Worm (Caenorhabditis elegans) whole organism, late embryonic: ENCODE measurements around the gene fbxa-139.
"Not testable (repeated sequence)": the region's sequence is repeated elsewhere in the genome, so short reads cannot be mapped to it uniquely, and the experiment has no call there.

Source experiments
- C08G9.2 ChIP-seq: sonication (generic microtip); optimal IDR thresholded peaks from 2 replicates; lab custom pipeline; 2016; ENCODE audit warnings: mild to moderate bottlenecking, missing genetic modification characterization, moderate library complexity, missing compliant biosample characterization
- C38D4.7 ChIP-seq: fragments of 200-800 bp; sonication (Bioruptor generic); optimal IDR thresholded peaks from 2 replicates; lab custom pipeline; 2018; ENCODE audit warnings: mild to moderate bottlenecking, missing genetic modification characterization, moderate library complexity, missing compliant biosample characterization
- F13H6.1 ChIP-seq: sonication (generic microtip); optimal IDR thresholded peaks from 2 replicates; lab custom pipeline; 2016; ENCODE audit warnings: missing genetic modification characterization, missing compliant biosample characterization
- K09A11.1 ChIP-seq: sonication (generic microtip); optimal IDR thresholded peaks from 2 replicates; lab custom pipeline; 2017; ENCODE audit warnings: antibody characterized with exemption, mild to moderate bottlenecking, missing genetic modification characterization, missing compliant biosample characterization; ENCODE audit not compliant: insufficient read depth
- T23F11.4 ChIP-seq: fragments of 200-800 bp; sonication (Bioruptor generic); optimal IDR thresholded peaks from 2 replicates; lab custom pipeline; 2018; ENCODE audit warnings: mild to moderate bottlenecking, missing genetic modification characterization, missing compliant biosample characterization
- Y22D7AL.16 ChIP-seq: sonication (generic microtip); optimal IDR thresholded peaks from 2 replicates; lab custom pipeline; 2016; ENCODE audit warnings: missing genetic modification characterization, missing compliant biosample characterization
- ceh-14 ChIP-seq: sonication (generic microtip); optimal IDR thresholded peaks from 2 replicates; lab custom pipeline; 2016; ENCODE audit warnings: missing genotype, missing genetic modification characterization, missing compliant biosample characterization
- ceh-18 ChIP-seq: sonication (generic microtip); optimal IDR thresholded peaks from 2 replicates; lab custom pipeline; 2016; ENCODE audit warnings: missing genetic modification characterization, missing compliant biosample characterization
- ceh-24 ChIP-seq: sonication (generic microtip); optimal IDR thresholded peaks from 2 replicates; lab custom pipeline; 2016; ENCODE audit warnings: mild to moderate bottlenecking, missing genetic modification characterization, missing compliant biosample characterization
- ceh-30 ChIP-seq: fragments of 150-350 bp; optimal IDR thresholded peaks from 2 replicates; lab custom pipeline; 2014; ENCODE audit warnings: missing biosample characterization, missing genetic modification characterization
- ceh-31 ChIP-seq: sonication (generic microtip); optimal IDR thresholded peaks from 2 replicates; lab custom pipeline; 2016; ENCODE audit warnings: missing genetic modification characterization, missing compliant biosample characterization
- ceh-48 ChIP-seq: sonication (generic microtip); optimal IDR thresholded peaks from 2 replicates; lab custom pipeline; 2016; ENCODE audit warnings: missing genetic modification characterization, inconsistent platforms, missing compliant biosample characterization
- ceh-9 ChIP-seq: sonication (generic microtip); optimal IDR thresholded peaks from 2 replicates; lab custom pipeline; 2016; ENCODE audit warnings: mild to moderate bottlenecking, missing genetic modification characterization, inconsistent platforms, missing compliant biosample characterization
- che-1 ChIP-seq: sonication (generic microtip); optimal IDR thresholded peaks from 2 replicates; lab custom pipeline; 2016; ENCODE audit warnings: mild to moderate bottlenecking, missing genetic modification characterization, missing compliant biosample characterization
- elt-4 ChIP-seq: sonication (generic microtip); optimal IDR thresholded peaks from 2 replicates; lab custom pipeline; 2016; ENCODE audit warnings: missing genetic modification characterization, missing compliant biosample characterization
- eyg-1 ChIP-seq: sonication (generic microtip); optimal IDR thresholded peaks from 2 replicates; lab custom pipeline; 2016; ENCODE audit warnings: missing genotype, missing genetic modification characterization, missing compliant biosample characterization
- fax-1 ChIP-seq: sonication (generic microtip); optimal IDR thresholded peaks from 2 replicates; lab custom pipeline; 2016; ENCODE audit warnings: missing genotype, missing genetic modification characterization, missing compliant biosample characterization
- fkh-6 ChIP-seq: sonication (generic microtip); optimal IDR thresholded peaks from 2 replicates; lab custom pipeline; 2016; ENCODE audit warnings: missing genetic modification characterization, missing compliant biosample characterization
- hlh-6 ChIP-seq: sonication (generic microtip); optimal IDR thresholded peaks from 2 replicates; lab custom pipeline; 2016; ENCODE audit warnings: missing genotype, missing genetic modification characterization, missing compliant biosample characterization
- lin-11 ChIP-seq: fragments of 200-800 bp; sonication (Bioruptor generic); optimal IDR thresholded peaks from 2 replicates; lab custom pipeline; 2018; ENCODE audit warnings: mild to moderate bottlenecking, missing genetic modification characterization, missing compliant biosample characterization
- madf-2 ChIP-seq: sonication (generic microtip); optimal IDR thresholded peaks from 2 replicates; lab custom pipeline; 2017; ENCODE audit warnings: missing genetic modification characterization, missing compliant biosample characterization
- npax-4 ChIP-seq: sonication (generic microtip); optimal IDR thresholded peaks from 2 replicates; lab custom pipeline; 2016; ENCODE audit warnings: missing genetic modification characterization, missing compliant biosample characterization
- odd-2 ChIP-seq: sonication (generic microtip); optimal IDR thresholded peaks from 2 replicates; lab custom pipeline; 2017; ENCODE audit warnings: antibody characterized with exemption, mild to moderate bottlenecking, missing genetic modification characterization, missing compliant biosample characterization
- pag-3 ChIP-seq: sonication (generic microtip); optimal IDR thresholded peaks from 2 replicates; lab custom pipeline; 2016; ENCODE audit warnings: missing compliant biosample characterization, missing genetic modification characterization, borderline replicate concordance
- pat-9 ChIP-seq: fragments of 200-800 bp; sonication (Bioruptor generic); optimal IDR thresholded peaks from 2 replicates; lab custom pipeline; 2018; ENCODE audit warnings: mild to moderate bottlenecking, missing genetic modification characterization, moderate library complexity, missing compliant biosample characterization
- pha-4 ChIP-seq: fragments of 150-350 bp; optimal IDR thresholded peaks from 2 replicates; lab custom pipeline; 2018; ENCODE audit warnings: missing biosample characterization, missing genetic modification reagents, missing genetic modification characterization
- pqm-1 ChIP-seq: sonication (generic microtip); optimal IDR thresholded peaks from 2 replicates; lab custom pipeline; 2016; ENCODE audit warnings: missing genetic modification characterization, missing compliant biosample characterization
- pros-1 ChIP-seq: fragments of 150-350 bp; optimal IDR thresholded peaks from 2 replicates; lab custom pipeline; 2014; ENCODE audit warnings: missing biosample characterization, missing genetic modification reagents, missing genetic modification characterization
- ref-2 ChIP-seq: sonication (generic microtip); optimal IDR thresholded peaks from 2 replicates; lab custom pipeline; 2016; ENCODE audit warnings: missing genetic modification characterization, missing compliant biosample characterization
- sdc-2 ChIP-seq: sonication (generic microtip); optimal IDR thresholded peaks from 2 replicates; lab custom pipeline; 2016; ENCODE audit warnings: missing genotype, missing genetic modification characterization, missing compliant biosample characterization
- tbx-7 ChIP-seq: sonication (generic microtip); optimal IDR thresholded peaks from 2 replicates; lab custom pipeline; 2016; ENCODE audit warnings: missing genotype, missing genetic modification characterization, missing compliant biosample characterization
- ttx-3 ChIP-seq: sonication (generic microtip); optimal IDR thresholded peaks from 2 replicates; lab custom pipeline; 2016; ENCODE audit warnings: missing genetic modification reagents, missing genetic modification characterization, missing compliant biosample characterization
- unc-42 ChIP-seq: sonication (generic microtip); optimal IDR thresholded peaks from 2 replicates; lab custom pipeline; 2016; ENCODE audit warnings: missing genotype, missing genetic modification characterization, missing compliant biosample characterization
- zip-5 ChIP-seq: sonication (generic microtip); optimal IDR thresholded peaks from 2 replicates; lab custom pipeline; 2016; ENCODE audit warnings: missing genetic modification characterization, missing compliant biosample characterization

Gene fbxa-139

DNA sequence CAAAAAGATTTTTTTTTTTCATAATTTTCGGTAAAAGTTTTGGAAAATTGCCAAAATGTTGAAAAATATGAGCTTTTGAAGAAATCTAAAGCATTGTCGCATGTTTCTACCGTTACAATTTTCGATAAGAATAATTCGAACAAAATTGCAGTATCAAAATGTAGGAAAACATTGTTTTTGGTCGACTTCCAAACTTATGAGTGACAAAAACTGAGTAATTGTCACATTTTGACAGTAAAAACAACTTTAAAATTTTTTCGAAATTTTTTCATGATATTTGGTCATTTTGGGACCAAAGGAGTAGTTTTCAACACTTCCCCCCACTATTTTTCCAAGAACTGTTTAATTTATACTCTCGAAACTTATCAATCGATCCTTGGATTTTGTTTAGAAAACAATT lies at the start of gene fbxa-139:
Gene fbxa-139, minus strand, starts transcription at position 101 of the 400 bp plus-strand sequence.
- no peak for TF ChIP-seq elt-4 (tag; lab: Kevin White, UChicago)
- no peak for TF ChIP-seq ceh-9
- TF ChIP-seq ceh-30: no peak
- no peak for TF ChIP-seq T23F11.4 (GFP tag; lab: Kevin White, UChicago)
- no peak for TF ChIP-seq hlh-6 (tag; lab: Kevin White, UChicago)
- TF ChIP-seq ceh-48 (tag; lab: Kevin White, UChicago): no peak
- TF ChIP-seq Y22D7AL.16 (tag; lab: Kevin White, UChicago): no peak
- no peak for TF ChIP-seq che-1 (tag; lab: Kevin White, UChicago)
- no peak for TF ChIP-seq ceh-14 (tag; lab: Kevin White, UChicago)
- TF ChIP-seq zip-5: no peak
- TF ChIP-seq F13H6.1: no peak

- TF ChIP-seq sdc-2, madf-2, fkh-6 (tag; lab: Kevin White, UChicago): not testable (repeated sequence)
These were observed 48.7 kb upstream of the fbxa-139 start, which contains the start of gene C55A1.4 for ce11 chrV:15643192-15643591. Gene C55A1.4 (minus strand): TSS chrV:15643292.

- TF ChIP-seq ceh-31 (no peak), C08G9.2 (tag; lab: Kevin White, UChicago) (no peak)
These were observed 44.4 kb upstream of the fbxa-139 start, which contains the start of gene srz-44 for ce11 chrV:15638853-15639252. Gene srz-44 (minus strand): TSS chrV:15638953.

- no peak for TF ChIP-seq pat-9 (tag; lab: Kevin White, UChicago)
- TF ChIP-seq eyg-1 (tag; lab: Kevin White, UChicago): no peak
- no peak for TF ChIP-seq pros-1 (tag; lab: Kevin White, UChicago)
- TF ChIP-seq ceh-24: no peak
- TF ChIP-seq C38D4.7 (GFP tag; lab: Kevin White, UChicago): no peak
- no peak for TF ChIP-seq lin-11 (tag; lab: Kevin White, UChicago)
- no peak for TF ChIP-seq ref-2 (tag; lab: Kevin White, UChicago)
These were observed 35.1 kb upstream of the fbxa-139 start, which contains the start of gene str-248 for ce11 chrV:15629543-15629942. Gene str-248 (minus strand): TSS chrV:15629643.

- TF ChIP-seq K09A11.1 (tag; lab: Kevin White, UChicago): no peak
- TF ChIP-seq sdc-2 (tag; lab: Kevin White, UChicago): no peak
- no peak for TF ChIP-seq fax-1
- TF ChIP-seq pqm-1 (tag; lab: Kevin White, UChicago): no peak
- TF ChIP-seq pha-4 (tag; lab: Kevin White, UChicago): no peak
- TF ChIP-seq unc-42 (tag; lab: Kevin White, UChicago): no peak
- no peak for TF ChIP-seq tbx-7 (tag; lab: Kevin White, UChicago)
- no peak for TF ChIP-seq npax-4 (tag; lab: Kevin White, UChicago)
- no peak for TF ChIP-seq pag-3 (tag; lab: Kevin White, UChicago)
- no peak for TF ChIP-seq ttx-3 (tag; lab: Kevin White, UChicago)
- TF ChIP-seq odd-2 (tag; lab: Kevin White, UChicago): no peak
- no peak for TF ChIP-seq ceh-18 (tag; lab: Kevin White, UChicago)
- TF ChIP-seq, all 69 proteins: peak for 0
These were observed 31.1 kb upstream of the fbxa-139 start, which contains the start of gene C55A1.11 for ce11 chrV:15625561-15625960. Gene C55A1.11 (plus strand): TSS chrV:15625861.
